Worm (Caenorhabditis elegans) whole organism, L4/young adult: ENCODE data around the gene memo-1.

Source experiments
- W03F9.2 ChIP-seq: fragments of 150-350 bp; optimal IDR thresholded peaks from 2 replicates; lab custom pipeline; 2014; ENCODE audit warnings: missing biosample characterization, missing genetic modification characterization
- dao-5 ChIP-seq: sonication (generic microtip); optimal IDR thresholded peaks from 2 replicates; lab custom pipeline; 2016; ENCODE audit warnings: missing genotype, missing genetic modification characterization, moderate library complexity, missing compliant biosample characterization
- him-1 ChIP-seq: sonication (generic microtip); optimal IDR thresholded peaks from 2 replicates; lab custom pipeline; 2016; ENCODE audit warnings: missing genotype, missing genetic modification reagents, missing genetic modification characterization, missing compliant biosample characterization

DNA sequence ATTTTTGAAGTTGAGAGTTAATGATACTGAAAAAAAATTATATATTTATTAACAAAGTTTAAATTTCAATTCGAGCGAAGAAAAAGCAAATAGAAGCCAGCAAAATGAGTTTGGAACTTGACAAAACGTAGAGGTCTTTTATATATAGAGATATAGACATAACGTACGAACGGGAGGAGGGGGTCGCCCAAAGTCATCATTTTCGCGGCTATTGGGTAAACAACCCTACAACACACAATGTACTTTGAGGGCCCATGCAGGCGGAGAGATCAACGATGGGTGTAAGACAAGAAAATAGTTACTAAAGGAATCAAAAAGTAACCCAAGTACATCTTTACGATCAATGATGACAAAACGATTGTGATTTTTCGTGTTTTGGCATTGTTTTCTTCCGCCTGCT, 35.2 kb downstream of the memo-1 start, which contains the start of gene ZK742.4:
- TF ChIP-seq dao-5 (tag; lab: Kevin White, UChicago) = no peak
- no peak for TF ChIP-seq him-1 (tag; lab: Kevin White, UChicago)
- TF ChIP-seq W03F9.2 (tag; lab: Kevin White, UChicago) = no peak
